Worm (Caenorhabditis elegans): Measurements from ENCODE around the gene ndub-6.

DNA sequence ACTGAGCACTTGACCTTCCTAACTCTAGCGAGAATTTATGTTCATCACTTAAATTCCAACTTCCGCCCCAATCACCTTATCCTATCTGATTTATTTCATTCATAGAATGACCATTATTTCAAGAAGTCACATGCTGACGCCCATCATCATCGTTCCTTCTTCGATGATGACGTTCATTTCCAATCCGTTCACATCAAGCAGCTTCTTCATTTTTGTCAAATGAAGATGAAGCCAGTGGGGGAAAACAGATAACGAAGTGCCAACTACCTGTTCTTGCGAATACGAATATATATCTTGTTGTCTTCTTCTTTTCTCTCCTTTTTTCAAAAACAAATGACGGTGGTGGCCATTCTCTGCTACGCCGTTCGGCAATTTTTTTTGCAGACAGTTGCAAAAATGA is 49.7 kb downstream of the ndub-6 start:
- no peak for TF ChIP-seq ama-1 (optimal IDR thresholded peaks at IDR 0.05)
- no peak for TF ChIP-seq ama-1 (GFP tag; optimal IDR thresholded peaks at IDR 0.05)
- no peak for TF ChIP-seq unc-62 (GFP tag; optimal IDR thresholded peaks at IDR 0.05)
- no peak for TF ChIP-seq cebp-2 (GFP tag; IDR thresholded peaks at IDR 0.05)
- TF ChIP-seq ZK185.1 (tag; optimal IDR thresholded peaks at IDR 0.05; ENCODE audit: poor library complexity, severe bottlenecking): no peak
- TF ChIP-seq hlh-26 (GFP tag; conservative IDR thresholded peaks at IDR 0.05): no peak
- no peak for TF ChIP-seq F33H1.4 (GFP tag; IDR thresholded peaks at IDR 0.05)
- no peak for TF ChIP-seq nfya-2 (GFP tag; IDR thresholded peaks at IDR 0.05)
- no peak for TF ChIP-seq mel-28 (tag; optimal IDR thresholded peaks at IDR 0.05; ENCODE audit: borderline replicate concordance)
- TF ChIP-seq lin-35 (GFP tag; optimal IDR thresholded peaks at IDR 0.05): no peak

Data from whole organism, young adult.